Fruit fly (Drosophila melanogaster) whole organism, embryonic: Measurements from ENCODE around the gene GIIIspla2.

Experiments
- Adf1 ChIP-seq: fragments of 200-800 bp; sonication (Bioruptor generic); IDR thresholded peaks from 2 replicates; pipeline ENCODE4 v1.3.6; 2022; ENCODE audit warnings: missing biosample characterization, missing genetic modification characterization
- CG1233 ChIP-seq: fragments of 200-800 bp; sonication (Bioruptor generic); optimal IDR thresholded peaks from 4 replicates; lab custom pipeline; 2018; ENCODE audit warnings: missing biosample characterization, mild to moderate bottlenecking, missing genetic modification characterization
- CG1602 ChIP-seq: fragments of 200-800 bp; sonication (Bioruptor generic); optimal IDR thresholded peaks from 3 replicates; lab custom pipeline; 2016; ENCODE audit warnings: missing biosample characterization, missing genetic modification characterization
- CG1603 ChIP-seq: fragments of 200-800 bp; sonication (Bioruptor generic); optimal IDR thresholded peaks from 2 replicates; lab custom pipeline; 2019; ENCODE audit warnings: missing biosample characterization, mild to moderate bottlenecking, missing genetic modification characterization, moderate library complexity
- CG17612 ChIP-seq: fragments of 200-800 bp; sonication (Bioruptor generic); IDR thresholded peaks from 2 replicates; pipeline ENCODE4 v1.3.6; 2022; ENCODE audit warnings: missing biosample characterization, missing genetic modification characterization
- CG17802 ChIP-seq: fragments of 200-800 bp; sonication (Bioruptor generic); optimal IDR thresholded peaks from 2 replicates; lab custom pipeline; 2018; ENCODE audit warnings: missing biosample characterization, mild to moderate bottlenecking, missing genetic modification characterization, moderate library complexity
- CG2120 ChIP-seq: fragments of 200-800 bp; sonication (Bioruptor generic); optimal IDR thresholded peaks from 3 replicates; lab custom pipeline; 2016; ENCODE audit warnings: missing biosample characterization, missing genetic modification characterization
- CG2712 ChIP-seq: fragments of 200-800 bp; optimal IDR thresholded peaks from 3 replicates; lab custom pipeline; 2019; ENCODE audit warnings: missing biosample characterization, mild to moderate bottlenecking, missing genetic modification characterization, moderate library complexity
- CG34422 ChIP-seq: fragments of 200-800 bp; sonication (Bioruptor generic); IDR thresholded peaks from 3 replicates; pipeline ENCODE4 v1.3.6; 2022; ENCODE audit warnings: missing biosample characterization, missing genetic modification characterization
- CG4360 ChIP-seq: fragments of 200-800 bp; sonication (Bioruptor generic); IDR thresholded peaks from 2 replicates; pipeline ENCODE4 v1.3.6; 2022; ENCODE audit warnings: missing biosample characterization, missing genetic modification characterization
- CG4730 ChIP-seq: fragments of 200-800 bp; sonication (Bioruptor generic); IDR thresholded peaks from 2 replicates; pipeline ENCODE4 v1.3.6; 2022; ENCODE audit warnings: missing biosample characterization, missing genetic modification characterization
- CG5180 ChIP-seq: fragments of 200-800 bp; sonication (Bioruptor generic); optimal IDR thresholded peaks from 3 replicates; lab custom pipeline; 2017; ENCODE audit warnings: missing biosample characterization, missing genetic modification characterization, mild to moderate bottlenecking, moderate library complexity, missing genetic modification reagents
- CG6813 ChIP-seq: fragments of 200-800 bp; sonication (Bioruptor generic); optimal IDR thresholded peaks from 2 replicates; lab custom pipeline; 2017; ENCODE audit warnings: missing biosample characterization, missing genetic modification characterization, mild to moderate bottlenecking, moderate library complexity, missing genetic modification reagents
- CG7556 ChIP-seq: fragments of 200-800 bp; sonication (Bioruptor generic); optimal IDR thresholded peaks from 2 replicates; lab custom pipeline; 2017; ENCODE audit warnings: missing biosample characterization, mild to moderate bottlenecking, missing genetic modification characterization
- CG7839 ChIP-seq: fragments of 200-800 bp; sonication (Bioruptor generic); optimal IDR thresholded peaks from 3 replicates; lab custom pipeline; 2018; ENCODE audit warnings: missing biosample characterization, mild to moderate bottlenecking, missing genetic modification characterization, moderate library complexity
- CG8924 ChIP-seq: fragments of 200-800 bp; optimal IDR thresholded peaks from 3 replicates; lab custom pipeline; 2019; ENCODE audit warnings: missing biosample characterization, mild to moderate bottlenecking, missing genetic modification characterization, moderate library complexity
- CG9932 ChIP-seq: fragments of 200-800 bp; sonication (Bioruptor generic); IDR thresholded peaks from 2 replicates; pipeline ENCODE4 v1.3.6; 2022; ENCODE audit warnings: missing biosample characterization, missing genetic modification characterization
- CHES-1-like ChIP-seq: fragments of 200-800 bp; sonication (Bioruptor generic); optimal IDR thresholded peaks from 2 replicates; lab custom pipeline; 2016; ENCODE audit warnings: missing biosample characterization, missing genetic modification characterization
- CTCF ChIP-seq: fragments of 200-800 bp; sonication (Bioruptor generic); optimal IDR thresholded peaks from 2 replicates; lab custom pipeline; 2017; ENCODE audit warnings: missing biosample characterization, mild to moderate bottlenecking, missing genetic modification characterization, moderate library complexity
- Deaf1 ChIP-seq: fragments of 200-800 bp; optimal IDR thresholded peaks from 3 replicates; lab custom pipeline; 2019; ENCODE audit warnings: missing biosample characterization, mild to moderate bottlenecking, missing genetic modification characterization, moderate library complexity
- Dll ChIP-seq: fragments of 200-800 bp; sonication (Bioruptor generic); IDR thresholded peaks from 4 replicates; pipeline ENCODE4 v1.3.6; 2022; ENCODE audit warnings: missing biosample characterization, missing genetic modification characterization; ENCODE audit not compliant: partially characterized antibody
- HmgD ChIP-seq: fragments of 200-800 bp; sonication (Bioruptor generic); optimal IDR thresholded peaks from 3 replicates; lab custom pipeline; 2016; ENCODE audit warnings: missing biosample characterization, missing genetic modification characterization
- Hsf ChIP-seq: fragments of 200-800 bp; sonication (Bioruptor generic); optimal IDR thresholded peaks from 3 replicates; lab custom pipeline; 2016; ENCODE audit warnings: missing biosample characterization, missing genetic modification characterization
- Meics ChIP-seq: fragments of 200-800 bp; sonication (Bioruptor generic); optimal IDR thresholded peaks from 2 replicates; lab custom pipeline; 2017; ENCODE audit warnings: missing biosample characterization, mild to moderate bottlenecking, missing genetic modification characterization
- Nf-YB ChIP-seq: fragments of 200-800 bp; sonication (Bioruptor generic); optimal IDR thresholded peaks from 3 replicates; lab custom pipeline; 2019; ENCODE audit warnings: missing biosample characterization, mild to moderate bottlenecking, missing genetic modification characterization, moderate library complexity
- Sox100B ChIP-seq: fragments of 200-800 bp; sonication (Bioruptor generic); optimal IDR thresholded peaks from 3 replicates; lab custom pipeline; 2018; ENCODE audit warnings: missing biosample characterization, mild to moderate bottlenecking, missing genetic modification characterization
- Stat92E ChIP-seq, 3 experiments: fragments of >200 bp in 2 of 3; fragments of 200-800 bp in 1 of 3; sonication (Bioruptor generic) in 1 of 3; optimal IDR thresholded peaks; 2 replicates each; lab custom pipeline; 2017 to 2019; ENCODE audit warnings: missing biosample characterization in 3 of 3, missing genetic modification characterization in 3 of 3, mild to moderate bottlenecking in 1 of 3, moderate library complexity in 1 of 3
- Vsx1 ChIP-seq: fragments of 200-800 bp; sonication (Bioruptor generic); optimal IDR thresholded peaks from 2 replicates; lab custom pipeline; 2017; ENCODE audit warnings: missing biosample characterization, mild to moderate bottlenecking, missing genetic modification characterization, missing genetic modification reagents
- YL-1 ChIP-seq: fragments of 200-800 bp; sonication (Bioruptor generic); optimal IDR thresholded peaks from 3 replicates; lab custom pipeline; 2017; ENCODE audit warnings: missing biosample characterization, mild to moderate bottlenecking, missing genetic modification characterization
- bcd ChIP-seq: fragments of 200-800 bp; sonication (Bioruptor generic); optimal IDR thresholded peaks from 2 replicates; lab custom pipeline; 2017; ENCODE audit warnings: missing biosample characterization, mild to moderate bottlenecking, missing genetic modification characterization
- crol ChIP-seq: fragments of 200-800 bp; sonication (Bioruptor generic); IDR thresholded peaks from 2 replicates; pipeline ENCODE4 v1.3.6; 2022; ENCODE audit warnings: missing biosample characterization, missing genetic modification characterization
- cwo ChIP-seq: fragments of 200-800 bp; sonication (Bioruptor generic); optimal IDR thresholded peaks from 3 replicates; lab custom pipeline; 2017; ENCODE audit warnings: missing biosample characterization, missing genetic modification characterization, mild to moderate bottlenecking, moderate library complexity, missing genetic modification reagents
- dmrt99B ChIP-seq: fragments of 200-800 bp; sonication (Bioruptor generic); optimal IDR thresholded peaks from 2 replicates; lab custom pipeline; 2018; ENCODE audit warnings: missing biosample characterization, mild to moderate bottlenecking, missing genetic modification characterization, moderate library complexity
- esg ChIP-seq: fragments of 200-800 bp; sonication (Bioruptor generic); conservative IDR thresholded peaks from 2 replicates; pipeline ENCODE4 v1.3.6; 2022; ENCODE audit warnings: missing biosample characterization, missing genetic modification characterization
- exex ChIP-seq: fragments of 200-800 bp; sonication (Bioruptor generic); optimal IDR thresholded peaks from 4 replicates; lab custom pipeline; 2018; ENCODE audit warnings: missing biosample characterization, mild to moderate bottlenecking, missing genetic modification characterization, moderate library complexity
- gt ChIP-seq: fragments of 200-800 bp; sonication (Bioruptor generic); IDR thresholded peaks from 2 replicates; pipeline ENCODE4 v1.3.6; 2022; ENCODE audit warnings: missing biosample characterization, missing genetic modification characterization
- nerfin-1 ChIP-seq: fragments of 200-800 bp; sonication (Bioruptor generic); optimal IDR thresholded peaks from 3 replicates; lab custom pipeline; 2019; ENCODE audit warnings: missing biosample characterization, mild to moderate bottlenecking, missing genetic modification characterization, moderate library complexity
- nerfin-2 ChIP-seq: fragments of 200-800 bp; sonication (Bioruptor generic); IDR thresholded peaks from 2 replicates; pipeline ENCODE4 v1.3.6; 2022; ENCODE audit warnings: missing biosample characterization, missing genetic modification characterization; ENCODE audit not compliant: partially characterized antibody
- org-1 ChIP-seq: fragments of 200-800 bp; sonication (Bioruptor generic); optimal IDR thresholded peaks from 2 replicates; lab custom pipeline; 2017; ENCODE audit warnings: missing biosample characterization, missing genetic modification characterization
- peb ChIP-seq: fragments of 200-800 bp; sonication (Bioruptor generic); IDR thresholded peaks from 2 replicates; pipeline ENCODE4 v1.3.6; 2022; ENCODE audit warnings: missing biosample characterization, missing genetic modification characterization
- pfk ChIP-seq: fragments of 200-800 bp; sonication (Bioruptor generic); optimal IDR thresholded peaks from 2 replicates; lab custom pipeline; 2018; ENCODE audit warnings: missing biosample characterization, mild to moderate bottlenecking, missing genetic modification characterization, moderate library complexity
- prd ChIP-seq, 3 experiments: fragments of >200 bp in 2 of 3; fragments of 200-800 bp in 1 of 3; sonication (Bioruptor generic) in 1 of 3; optimal IDR thresholded peaks in 2 of 3; IDR thresholded peaks in 1 of 3; 2 replicates in 2 of 3; 3 replicates in 1 of 3; pipeline versions ENCODE4 v1.3.6 to Lab custom; 2017 to 2022; ENCODE audit warnings: missing biosample characterization in 1 of 3, missing genetic modification characterization in 1 of 3
- salm ChIP-seq: fragments of 200-800 bp; sonication (Bioruptor generic); optimal IDR thresholded peaks from 2 replicates; lab custom pipeline; 2018; ENCODE audit warnings: missing biosample characterization, mild to moderate bottlenecking, missing genetic modification characterization
- scrt ChIP-seq: fragments of 200-800 bp; sonication (Bioruptor generic); optimal IDR thresholded peaks from 2 replicates; lab custom pipeline; 2018; ENCODE audit warnings: missing biosample characterization, mild to moderate bottlenecking, missing genetic modification characterization, moderate library complexity
- seq ChIP-seq: fragments of 200-800 bp; sonication (Bioruptor generic); IDR thresholded peaks from 2 replicates; pipeline ENCODE4 v1.3.6; 2022; ENCODE audit warnings: missing biosample characterization, missing genetic modification characterization
- slbo ChIP-seq: fragments of 200-800 bp; sonication (Bioruptor generic); IDR thresholded peaks from 2 replicates; pipeline ENCODE4 v1.3.6; 2022; ENCODE audit warnings: missing biosample characterization, missing genetic modification characterization
- sug ChIP-seq: fragments of 200-800 bp; optimal IDR thresholded peaks from 2 replicates; lab custom pipeline; 2019; ENCODE audit warnings: missing biosample characterization, mild to moderate bottlenecking, missing genetic modification characterization, moderate library complexity
- vfl ChIP-seq: fragments of 200-800 bp; sonication (Bioruptor generic); optimal IDR thresholded peaks from 2 replicates; lab custom pipeline; 2016; ENCODE audit warnings: missing biosample characterization, missing genetic modification characterization
- zfh2 ChIP-seq: fragments of 200-800 bp; sonication (Bioruptor generic); optimal IDR thresholded peaks from 2 replicates; lab custom pipeline; 2016; ENCODE audit warnings: missing biosample characterization, missing genetic modification characterization

Gene GIIIspla2

dm6 chrX:8140707-8141106 is 16.7 kb upstream of the GIIIspla2 start:
- TF ChIP-seq CTCF (no peak), vfl (no peak), nerfin-1 (tag; lab: Kevin White, UChicago) (no peak), exex (tag; lab: Kevin White, UChicago) (peak; percentile 73), Hsf (GFP tag; lab: Kevin White, UChicago) (no peak), CG17802 (tag; lab: Kevin White, UChicago) (peak; percentile 28), sug (tag; lab: Kevin White, UChicago) (peak; percentile 2), CG1233 (no peak), pfk (peak; percentile 92), CHES-1-like (GFP tag; lab: Kevin White, UChicago) (no peak), peb (GFP tag; lab: Robert Waterston, UW) (no peak), Vsx1 (GFP tag; lab: Kevin White, UChicago) (peak; percentile 42), Sox100B (GFP tag; lab: Kevin White, UChicago) (no peak), cwo (no peak), nerfin-2 (GFP tag; lab: Robert Waterston, UW) (no peak), HmgD (no peak), salm (tag; lab: Kevin White, UChicago) (no peak), slbo (GFP tag; lab: Robert Waterston, UW) (no peak), zfh2 (no peak), CG1602 (GFP tag; lab: Kevin White, UChicago) (no peak), CG4730 (GFP tag; lab: Robert Waterston, UW) (no peak)

- TF ChIP-seq Dll (GFP tag; lab: Robert Waterston, UW) = no peak
- TF ChIP-seq Meics (GFP tag; lab: Kevin White, UChicago) = peak; percentile 24
- peak; percentile 99 for TF ChIP-seq crol
- peak; percentile 90 for TF ChIP-seq Deaf1
- no peak for TF ChIP-seq Stat92E (GFP tag; optimal IDR thresholded peaks at IDR 0.05; lab: Kevin White, UChicago)
- TF ChIP-seq Nf-YB (GFP tag; lab: Kevin White, UChicago) = no peak
- TF ChIP-seq org-1 = peak; percentile 39
- TF ChIP-seq CG7556 (GFP tag; lab: Kevin White, UChicago) = peak; percentile 28
- TF ChIP-seq CG2120 (GFP tag; lab: Kevin White, UChicago) = peak; percentile 90
- no peak for TF ChIP-seq prd (optimal IDR thresholded peaks at IDR 0.05; lab: Kevin White, UChicago)
- peak; percentile 44; the same call in 1 of the 3 replicates for TF ChIP-seq prd (GFP tag; IDR thresholded peaks at IDR 0.05; lab: Robert Waterston, UW)
- TF ChIP-seq gt (GFP tag; lab: Robert Waterston, UW) = no peak
- peak; percentile 53; the same call in 1 of the 2 replicates for TF ChIP-seq CG4360 (GFP tag; lab: Robert Waterston, UW)
- peak; percentile 37 for TF ChIP-seq CG1603 (tag; lab: Kevin White, UChicago)
- TF ChIP-seq seq (GFP tag; lab: Robert Waterston, UW) = peak; percentile 39; the same call in 1 of the 2 replicates
- peak; percentile 37; the same call in 1 of the 2 replicates for TF ChIP-seq CG9932
- peak; percentile 23 for TF ChIP-seq CG2712 (tag; lab: Kevin White, UChicago)
- peak; percentile 27; the same call in 1 of the 2 replicates for TF ChIP-seq CG17612 (GFP tag; lab: Robert Waterston, UW)
- TF ChIP-seq CG8924 (tag; lab: Kevin White, UChicago) = peak; percentile 4
- TF ChIP-seq YL-1 (GFP tag; lab: Kevin White, UChicago) = peak; percentile 60
- peak; percentile 17 for TF ChIP-seq CG7839 (tag; lab: Kevin White, UChicago)
- peak; percentile 24 for TF ChIP-seq dmrt99B (tag; lab: Kevin White, UChicago)
- peak; percentile 77; the same call in 2 of the 3 replicates for TF ChIP-seq CG34422 (GFP tag; lab: Robert Waterston, UW)
- peak; percentile 40 for TF ChIP-seq scrt (GFP tag; lab: Kevin White, UChicago)
- no peak for TF ChIP-seq esg (GFP tag; lab: Robert Waterston, UW)
- TF ChIP-seq CG6813 = peak; percentile 6
- peak; percentile 64 for TF ChIP-seq Adf1
- TF ChIP-seq CG5180 (GFP tag; lab: Kevin White, UChicago) = no peak
- TF ChIP-seq bcd (GFP tag; lab: Kevin White, UChicago) = peak; percentile 31
These were observed 15.9 kb upstream of the GIIIspla2 start for dm6 chrX:8141353-8142066.
